Worm (Caenorhabditis elegans) whole organism, L3 larva: ENCODE results near the gene R10E11.5.
A peak's percentile ranks its signal among the peaks of the same experiment; 100 is the strongest.

ENCODE experiments used
- R02D3.7 ChIP-seq: fragments of 150-350 bp; optimal IDR thresholded peaks from 2 replicates; lab custom pipeline; 2014; ENCODE audit warnings: missing biosample characterization, missing genetic modification characterization
- ZK546.5 ChIP-seq: sonication (generic microtip); optimal IDR thresholded peaks from 2 replicates; lab custom pipeline; 2017; ENCODE audit warnings: missing biosample characterization, missing genetic modification characterization
- aly-2 ChIP-seq: fragments of 150-350 bp; optimal IDR thresholded peaks from 2 replicates; lab custom pipeline; 2014; ENCODE audit warnings: missing biosample characterization, missing genetic modification characterization
- ama-1 ChIP-seq: fragments of 150-350 bp; optimal IDR thresholded peaks from 2 replicates; lab custom pipeline; 2018
- ceh-16 ChIP-seq: sonication (generic microtip); optimal IDR thresholded peaks from 2 replicates; lab custom pipeline; 2017; ENCODE audit warnings: missing biosample characterization, missing genetic modification characterization
- ceh-28 ChIP-seq: fragments of 150-350 bp; optimal IDR thresholded peaks from 2 replicates; lab custom pipeline; 2014; ENCODE audit warnings: missing biosample characterization, missing genetic modification reagents, missing genetic modification characterization
- ceh-9 ChIP-seq: sonication (generic microtip); optimal IDR thresholded peaks from 2 replicates; lab custom pipeline; 2018; ENCODE audit warnings: missing biosample characterization, missing genetic modification characterization
- daf-12 ChIP-seq: fragments of 150-350 bp; optimal IDR thresholded peaks from 2 replicates; lab custom pipeline; 2014; ENCODE audit warnings: missing biosample characterization, missing genetic modification reagents, missing genetic modification characterization
- egl-27 ChIP-seq: sonication (generic microtip); optimal IDR thresholded peaks from 4 replicates; lab custom pipeline; 2017; ENCODE audit warnings: missing biosample characterization, missing genetic modification reagents, missing genetic modification characterization
- egl-5 ChIP-seq: fragments of 150-350 bp; optimal IDR thresholded peaks from 2 replicates; lab custom pipeline; 2017; ENCODE audit warnings: missing biosample characterization, missing genetic modification reagents, missing genetic modification characterization, inconsistent platforms
- elt-1 ChIP-seq: fragments of 150-350 bp; optimal IDR thresholded peaks from 2 replicates; lab custom pipeline; 2014; ENCODE audit warnings: missing biosample characterization, missing genetic modification characterization
- elt-2 ChIP-seq: sonication (generic microtip); optimal IDR thresholded peaks from 2 replicates; lab custom pipeline; 2016; ENCODE audit warnings: missing genetic modification reagents, mild to moderate bottlenecking, missing genetic modification characterization, missing compliant biosample characterization
- elt-3 ChIP-seq, 3 experiments: fragments of 150-350 bp in 1 of 3; sonication (generic microtip) in 2 of 3; optimal IDR thresholded peaks; 2 replicates in 2 of 3; 4 replicates in 1 of 3; lab custom pipeline; 2014 to 2017; ENCODE audit warnings: missing biosample characterization in 3 of 3, missing genetic modification characterization in 3 of 3
- eor-1 ChIP-seq, 2 experiments: fragments of 150-350 bp; optimal IDR thresholded peaks; 2 replicates each; lab custom pipeline; 2014 to 2018; ENCODE audit warnings: missing biosample characterization in 2 of 2, missing genetic modification characterization in 2 of 2
- fkh-10 ChIP-seq: sonication (generic microtip); optimal IDR thresholded peaks from 2 replicates; lab custom pipeline; 2017; ENCODE audit warnings: missing biosample characterization, missing genetic modification reagents, missing genetic modification characterization
- fkh-2 ChIP-seq: fragments of 150-350 bp; optimal IDR thresholded peaks from 2 replicates; lab custom pipeline; 2014; ENCODE audit warnings: missing biosample characterization, missing genetic modification reagents, missing genetic modification characterization
- fos-1 ChIP-seq: fragments of 150-350 bp; optimal IDR thresholded peaks from 2 replicates; lab custom pipeline; 2014; ENCODE audit warnings: missing biosample characterization, missing genetic modification characterization
- jun-1 ChIP-seq: fragments of 150-350 bp; optimal IDR thresholded peaks from 2 replicates; lab custom pipeline; 2014; ENCODE audit warnings: missing biosample characterization, missing genetic modification reagents, missing genetic modification characterization
- lin-15B ChIP-seq: fragments of 150-350 bp; optimal IDR thresholded peaks from 2 replicates; lab custom pipeline; 2014; ENCODE audit warnings: missing biosample characterization, missing genetic modification characterization
- lin-39 ChIP-seq: fragments of 150-350 bp; optimal IDR thresholded peaks from 2 replicates; lab custom pipeline; 2018; ENCODE audit warnings: missing biosample characterization, missing genetic modification reagents, missing genetic modification characterization
- lsy-12 ChIP-seq: sonication (generic microtip); optimal IDR thresholded peaks from 2 replicates; lab custom pipeline; 2016; ENCODE audit warnings: mild to moderate bottlenecking, missing genetic modification characterization, missing compliant biosample characterization
- mdl-1 ChIP-seq: fragments of 150-350 bp; optimal IDR thresholded peaks from 2 replicates; lab custom pipeline; 2014; ENCODE audit warnings: missing biosample characterization, missing genetic modification characterization
- nfya-1 ChIP-seq: sonication (generic microtip); optimal IDR thresholded peaks from 2 replicates; lab custom pipeline; 2017; ENCODE audit warnings: missing genetic modification characterization, mild to moderate bottlenecking, missing compliant biosample characterization, antibody characterized with exemption, moderate library complexity; ENCODE audit not compliant: insufficient read depth
- nhr-12 ChIP-seq: fragments of 150-350 bp; optimal IDR thresholded peaks from 2 replicates; lab custom pipeline; 2014; ENCODE audit warnings: missing biosample characterization, missing genetic modification characterization
- nhr-23 ChIP-seq: fragments of 150-350 bp; optimal IDR thresholded peaks from 2 replicates; lab custom pipeline; 2014; ENCODE audit warnings: missing biosample characterization, missing genetic modification reagents, missing genetic modification characterization
- nhr-237 ChIP-seq: fragments of 150-350 bp; optimal IDR thresholded peaks from 2 replicates; lab custom pipeline; 2014; ENCODE audit warnings: missing biosample characterization, missing genetic modification characterization
- nhr-25 ChIP-seq: sonication (generic microtip); optimal IDR thresholded peaks from 2 replicates; lab custom pipeline; 2017; ENCODE audit warnings: missing biosample characterization, missing genetic modification characterization
- nhr-28 ChIP-seq: fragments of 150-350 bp; optimal IDR thresholded peaks from 2 replicates; lab custom pipeline; 2014; ENCODE audit warnings: missing biosample characterization, missing genetic modification characterization
- nhr-43 ChIP-seq: sonication (generic microtip); optimal IDR thresholded peaks from 2 replicates; lab custom pipeline; 2016; ENCODE audit warnings: mild to moderate bottlenecking, missing genetic modification characterization, missing compliant biosample characterization; ENCODE audit not compliant: poor library complexity, severe bottlenecking
- nhr-67 ChIP-seq: fragments of 150-350 bp; optimal IDR thresholded peaks from 2 replicates; lab custom pipeline; 2014; ENCODE audit warnings: missing biosample characterization, missing genetic modification characterization
- nhr-76 ChIP-seq: fragments of 150-350 bp; sonication (generic microtip); optimal IDR thresholded peaks from 5 replicates; lab custom pipeline; 2014; ENCODE audit warnings: missing biosample characterization, missing genetic modification characterization
- nhr-77 ChIP-seq: fragments of 150-350 bp; optimal IDR thresholded peaks from 2 replicates; lab custom pipeline; 2014; ENCODE audit warnings: missing biosample characterization, missing genetic modification characterization
- pha-4 ChIP-seq: fragments of 150-350 bp; optimal IDR thresholded peaks from 2 replicates; lab custom pipeline; 2014; ENCODE audit warnings: missing biosample characterization, missing genetic modification reagents, missing genetic modification characterization
- pqm-1 ChIP-seq: fragments of 150-350 bp; optimal IDR thresholded peaks from 2 replicates; lab custom pipeline; 2017; ENCODE audit warnings: missing biosample characterization, missing genetic modification characterization, inconsistent platforms
- sea-2 ChIP-seq: fragments of 150-350 bp; sonication (generic microtip); optimal IDR thresholded peaks from 4 replicates; lab custom pipeline; 2014; ENCODE audit warnings: missing biosample characterization, missing genetic modification reagents, missing genetic modification characterization
- skn-1 ChIP-seq: fragments of 150-350 bp; optimal IDR thresholded peaks from 2 replicates; lab custom pipeline; 2014; ENCODE audit warnings: missing biosample characterization, missing genetic modification characterization
- snpc-4 ChIP-seq: fragments of 150-350 bp; optimal IDR thresholded peaks from 2 replicates; lab custom pipeline; 2014; ENCODE audit warnings: missing biosample characterization, missing genetic modification characterization
- tbx-2 ChIP-seq: sonication (generic microtip); optimal IDR thresholded peaks from 2 replicates; lab custom pipeline; 2016; ENCODE audit warnings: mild to moderate bottlenecking, missing genetic modification characterization, missing compliant biosample characterization
- unc-39 ChIP-seq: sonication (generic microtip); optimal IDR thresholded peaks from 4 replicates; lab custom pipeline; 2017; ENCODE audit warnings: missing biosample characterization, missing genetic modification characterization
- zag-1 ChIP-seq: fragments of 150-350 bp; optimal IDR thresholded peaks from 2 replicates; lab custom pipeline; 2014; ENCODE audit warnings: missing biosample characterization, missing genetic modification characterization
- ztf-4 ChIP-seq: fragments of 150-350 bp; optimal IDR thresholded peaks from 2 replicates; lab custom pipeline; 2014; ENCODE audit warnings: missing biosample characterization, missing genetic modification characterization

R10E11.5 gene

ce11 chrIII:9772394-9772793 is 17.1 kb downstream of the R10E11.5 start:
- TF ChIP-seq fkh-10 (no peak), eor-1 (tag; optimal IDR thresholded peaks at IDR 0.05; lab: Kevin White, UChicago) (no peak), nhr-43 (tag; lab: Kevin White, UChicago) (no peak), unc-39 (tag; lab: Kevin White, UChicago) (no peak), pha-4 (tag; lab: Kevin White, UChicago) (no peak), egl-5 (tag; lab: Kevin White, UChicago) (no peak), fkh-2 (tag; lab: Kevin White, UChicago) (no peak), nhr-23 (tag; lab: Kevin White, UChicago) (no peak)

DNA sequence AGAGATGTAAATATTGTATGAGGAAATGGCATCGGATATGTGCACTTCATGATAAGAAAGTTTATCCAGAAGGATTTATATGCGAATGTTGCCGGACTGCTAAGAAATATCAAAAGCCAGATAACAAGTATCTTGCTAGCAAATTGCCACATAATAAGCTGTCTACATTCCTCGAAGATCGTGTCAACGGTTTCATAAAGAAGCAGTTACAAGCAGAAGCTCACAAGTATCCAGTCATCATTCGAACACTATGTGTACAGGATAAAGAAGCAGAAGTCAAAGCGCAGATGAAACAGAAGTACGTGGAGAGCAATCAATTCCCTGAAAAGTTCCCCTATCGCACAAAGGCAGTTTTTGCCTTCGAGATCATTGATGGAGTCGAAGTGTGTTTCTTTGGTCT is 18.9 kb downstream of the R10E11.5 start:
- TF ChIP-seq eor-1 (tag; optimal IDR thresholded peaks at IDR 0.05; lab: Kevin White, UChicago) (no peak), elt-1 (tag; lab: Kevin White, UChicago) (no peak), nfya-1 (no peak), skn-1 (tag; lab: Kevin White, UChicago) (no peak), unc-39 (tag; lab: Kevin White, UChicago) (no peak), R02D3.7 (tag; lab: Kevin White, UChicago) (no peak), fos-1 (no peak), egl-27 (no peak), lsy-12 (tag; lab: Kevin White, UChicago) (no peak), ZK546.5 (no peak), snpc-4 (tag; lab: Kevin White, UChicago) (no peak), pqm-1 (tag; lab: Kevin White, UChicago) (no peak), mdl-1 (tag; lab: Kevin White, UChicago) (no peak), nhr-76 (tag; lab: Kevin White, UChicago) (no peak), egl-5 (tag; lab: Kevin White, UChicago) (no peak)
- TF ChIP-seq, all 47 proteins: peak for 0

DNA sequence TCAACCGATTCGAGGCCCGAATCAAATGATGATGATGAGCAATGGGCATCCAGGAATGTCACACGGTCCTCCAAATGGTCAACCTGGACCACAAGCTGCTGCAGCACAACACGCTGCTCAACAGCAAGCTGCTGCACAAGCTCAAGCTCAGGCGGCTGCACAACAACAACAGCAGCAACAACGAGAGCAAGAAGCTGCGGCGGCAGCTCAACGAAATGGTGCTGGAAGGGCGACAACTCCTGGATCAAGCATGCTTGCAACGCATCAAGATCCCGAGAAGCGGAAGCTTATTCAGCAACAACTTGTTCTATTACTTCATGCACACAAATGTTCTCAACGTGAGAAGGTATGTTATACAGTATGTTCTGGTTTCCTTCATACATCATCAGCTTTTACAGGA is 21.4 kb downstream of the R10E11.5 start:
- no peak for TF ChIP-seq fkh-10
- TF ChIP-seq sea-2 (GFP tag; lab: Kevin White, UChicago): no peak
- TF ChIP-seq elt-2 (tag; lab: Kevin White, UChicago): no peak
- TF ChIP-seq nhr-25 (tag; lab: Kevin White, UChicago): no peak
- no peak for TF ChIP-seq tbx-2 (tag; lab: Kevin White, UChicago)
- no peak for TF ChIP-seq ZK546.5
- no peak for TF ChIP-seq nhr-76 (tag; lab: Kevin White, UChicago)
- no peak for TF ChIP-seq jun-1 (tag; lab: Kevin White, UChicago)
- no peak for TF ChIP-seq aly-2 (tag; lab: Kevin White, UChicago)
- no peak for TF ChIP-seq fkh-2 (tag; lab: Kevin White, UChicago)

DNA sequence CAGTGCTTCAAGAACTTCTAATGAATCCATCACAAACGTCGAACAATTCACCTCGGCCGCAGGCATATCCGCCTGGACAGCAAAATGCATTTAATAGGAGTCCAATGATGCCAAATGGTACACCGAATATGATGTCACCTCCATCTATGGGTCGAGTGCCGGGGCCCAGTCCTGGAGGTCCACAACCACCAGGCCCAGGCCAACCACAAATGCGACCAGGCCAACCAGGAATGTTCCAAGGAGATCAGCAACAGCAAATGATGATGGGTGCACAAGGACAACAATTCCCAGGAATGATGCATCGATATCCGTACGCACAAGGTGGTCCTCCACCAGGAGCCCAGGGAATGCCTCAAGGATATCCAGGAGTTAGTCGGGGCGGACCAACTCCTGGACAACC is 22.4 kb downstream of the R10E11.5 start:
- TF ChIP-seq ZK546.5 (no peak), nhr-237 (tag; lab: Kevin White, UChicago) (no peak), nfya-1 (no peak), nhr-12 (tag; lab: Kevin White, UChicago) (no peak), lsy-12 (tag; lab: Kevin White, UChicago) (no peak), ceh-9 (tag; lab: Kevin White, UChicago) (no peak), nhr-67 (tag; lab: Kevin White, UChicago) (no peak), aly-2 (tag; lab: Kevin White, UChicago) (no peak), elt-2 (tag; lab: Kevin White, UChicago) (no peak), mdl-1 (tag; lab: Kevin White, UChicago) (no peak), daf-12 (tag; lab: Kevin White, UChicago) (no peak), fkh-2 (tag; lab: Kevin White, UChicago) (no peak), ceh-16 (no peak)

DNA sequence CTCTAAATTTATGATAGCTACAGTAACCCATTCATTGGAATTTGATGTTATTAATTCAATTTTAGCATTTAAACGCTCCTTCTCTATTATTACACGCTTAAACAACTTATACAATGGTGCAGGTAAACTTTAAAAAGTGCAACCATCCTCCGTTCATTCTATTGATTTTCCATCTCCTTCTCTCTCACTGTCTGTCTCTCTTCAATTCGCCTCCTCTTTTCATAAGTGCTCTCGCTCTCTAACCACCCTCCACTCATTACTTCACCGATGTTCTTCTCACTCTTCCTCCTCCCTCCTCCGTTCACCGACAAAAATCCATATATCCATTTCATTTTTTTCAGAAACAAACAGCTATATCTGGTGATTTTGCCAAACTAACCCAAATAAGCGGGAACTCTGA is 23.3 kb downstream of the R10E11.5 start, which contains the start of gene cbp-1:
cbp-1 (plus strand) TSS at position 335 of the 400 bp plus-strand sequence.
- no peak for TF ChIP-seq nhr-76 (tag; lab: Kevin White, UChicago)
- no peak for TF ChIP-seq zag-1 (tag; lab: Kevin White, UChicago)
- TF ChIP-seq ceh-9 (tag; lab: Kevin White, UChicago): no peak
- TF ChIP-seq R02D3.7 (tag; lab: Kevin White, UChicago): no peak
- peak; percentile 51 for TF ChIP-seq nhr-25 (tag; lab: Kevin White, UChicago)
- no peak for TF ChIP-seq nhr-77 (tag; lab: Kevin White, UChicago)
- no peak for TF ChIP-seq ZK546.5
- peak; percentile 53 for TF ChIP-seq lin-39 (tag; lab: Kevin White, UChicago)
- no peak for TF ChIP-seq mdl-1 (tag; lab: Kevin White, UChicago)
- no peak for TF ChIP-seq lsy-12 (tag; lab: Kevin White, UChicago)
- TF ChIP-seq ceh-28 (tag; lab: Kevin White, UChicago): peak; percentile 83
- no peak for TF ChIP-seq ama-1 (lab: Kevin White, UChicago)
- TF ChIP-seq fos-1: no peak
- no peak for TF ChIP-seq nhr-12 (tag; lab: Kevin White, UChicago)
- no peak for TF ChIP-seq nhr-67 (tag; lab: Kevin White, UChicago)
- TF ChIP-seq skn-1 (tag; lab: Kevin White, UChicago): no peak
- no peak for TF ChIP-seq egl-27
- TF ChIP-seq snpc-4 (tag; lab: Kevin White, UChicago): no peak
- no peak for TF ChIP-seq pqm-1 (tag; lab: Kevin White, UChicago)
- no peak for TF ChIP-seq aly-2 (tag; lab: Kevin White, UChicago)
- no peak for TF ChIP-seq fkh-2 (tag; lab: Kevin White, UChicago)
- TF ChIP-seq nhr-28: no peak
- TF ChIP-seq lin-15B (tag; lab: Kevin White, UChicago): no peak
- TF ChIP-seq pha-4 (tag; lab: Kevin White, UChicago): peak; percentile 73
- no peak for TF ChIP-seq eor-1 (tag; optimal IDR thresholded peaks at IDR 0.05; lab: Kevin White, UChicago)
- no peak for TF ChIP-seq elt-3 (tag; optimal IDR thresholded peaks at IDR 0.05; lab: Kevin White, UChicago)
- TF ChIP-seq fkh-10: no peak
- TF ChIP-seq ztf-4 (tag; lab: Kevin White, UChicago): no peak
- TF ChIP-seq nhr-23 (tag; lab: Kevin White, UChicago): peak; percentile 57
- peak; percentile 48 for TF ChIP-seq daf-12 (tag; lab: Kevin White, UChicago)
